Fruit fly (Drosophila melanogaster) Kc167 (cell line): ENCODE measurements around the gene Non2.

Experiments
- Myc ChIP-seq: fragments of >200 bp; optimal IDR thresholded peaks from 2 replicates; lab custom pipeline; 2017; ENCODE audit warnings: missing external identifiers
- Sin3A ChIP-seq: fragments of >200 bp; optimal IDR thresholded peaks from 2 replicates; lab custom pipeline; 2018; ENCODE audit warnings: missing external identifiers
- h ChIP-seq: fragments of >200 bp; optimal IDR thresholded peaks from 3 replicates; lab custom pipeline; 2018; ENCODE audit warnings: missing external identifiers
- insv ChIP-seq: fragments of >200 bp; optimal IDR thresholded peaks from 3 replicates; lab custom pipeline; 2018; ENCODE audit warnings: missing external identifiers
- psq ChIP-seq: fragments of >200 bp; optimal IDR thresholded peaks from 2 replicates; lab custom pipeline; 2017; ENCODE audit warnings: missing external identifiers
- ttk ChIP-seq: sonication (Bioruptor generic); optimal IDR thresholded peaks from 2 replicates; lab custom pipeline; 2017; ENCODE audit warnings: missing external identifiers

- TF ChIP-seq h (lab: Kevin White, UChicago) (no peak), psq (lab: Kevin White, UChicago) (no peak), ttk (no peak), Sin3A (lab: Kevin White, UChicago) (no peak), Myc (no peak), insv (no peak)
Measured at dm6 chr3L:2772045-2772444, 5.2 kb downstream of the Non2 start, which contains the start of gene AhcyL1.
